Worm (Caenorhabditis elegans): ENCODE results near the gene ZK856.5.

Gene ZK856.5

DNA sequence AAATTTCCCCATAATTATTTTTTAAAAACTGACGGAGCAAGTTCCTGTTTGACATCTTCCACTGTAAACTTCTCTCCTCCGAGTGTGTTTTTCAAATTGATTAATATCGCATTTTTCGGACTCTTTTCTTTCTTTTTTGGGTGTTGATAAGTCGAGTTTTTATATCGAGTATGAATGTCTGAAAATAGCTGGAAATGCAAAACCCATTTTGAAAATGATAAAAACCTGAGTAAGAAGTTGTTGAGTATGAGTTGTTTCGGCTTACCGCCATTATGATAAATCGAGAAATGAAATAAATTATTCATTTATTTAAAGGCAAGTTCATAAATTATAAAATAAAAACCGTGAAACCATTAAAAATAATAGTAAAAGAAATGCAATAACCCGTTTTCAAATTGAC lies 4.2 kb downstream of the ZK856.5 start, which contains the start of gene ZK856.18:
ZK856.18 (minus strand) TSS at position 289 of the 400 bp plus-strand sequence.
- TF ChIP-seq F13H6.1 (tag; optimal IDR thresholded peaks at IDR 0.05) (no peak), ceh-48 (tag; optimal IDR thresholded peaks at IDR 0.05) (no peak), ttx-3 (tag; optimal IDR thresholded peaks at IDR 0.05) (no peak), unc-55 (GFP tag; optimal IDR thresholded peaks at IDR 0.05) (no peak)

DNA sequence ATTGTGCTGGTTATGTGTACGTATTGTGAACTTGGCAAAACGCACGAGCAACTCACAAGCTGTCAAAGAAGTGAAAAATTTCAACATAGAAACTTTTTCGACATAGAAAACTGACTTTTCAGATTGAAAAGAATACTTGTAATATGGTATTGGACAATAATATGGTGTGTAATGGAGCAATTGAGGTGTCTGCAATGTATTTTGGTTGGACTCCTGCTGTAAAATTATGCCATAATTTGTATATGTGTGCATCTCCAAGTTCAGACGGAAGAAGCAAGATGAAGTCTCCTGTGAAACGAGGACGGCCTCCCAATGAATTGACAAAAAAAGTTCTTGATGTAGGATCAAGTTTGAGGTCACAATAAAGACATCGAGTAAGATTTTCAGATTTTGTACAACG lies 6.1 kb downstream of the ZK856.5 start:
- TF ChIP-seq fkh-6 (tag; optimal IDR thresholded peaks at IDR 0.05) (no peak), odd-2 (tag; optimal IDR thresholded peaks at IDR 0.05) (no peak), T23F11.4 (GFP tag; optimal IDR thresholded peaks at IDR 0.05) (no peak), Y22D7AL.16 (tag; optimal IDR thresholded peaks at IDR 0.05) (no peak), unc-86 (tag; optimal IDR thresholded peaks at IDR 0.05) (no peak), sox-2 (GFP tag; IDR thresholded peaks at IDR 0.05) (no peak), madf-2 (tag; optimal IDR thresholded peaks at IDR 0.05) (no peak), unc-55 (GFP tag; optimal IDR thresholded peaks at IDR 0.05) (no peak), pros-1 (tag; optimal IDR thresholded peaks at IDR 0.05) (no peak), tbx-2 (tag; optimal IDR thresholded peaks at IDR 0.05) (no peak), dve-1 (tag; optimal IDR thresholded peaks at IDR 0.05) (no peak), ceh-18 (tag; optimal IDR thresholded peaks at IDR 0.05) (no peak), ceh-30 (tag; optimal IDR thresholded peaks at IDR 0.05) (no peak), ceh-19 (GFP tag; optimal IDR thresholded peaks at IDR 0.05) (no peak)

DNA sequence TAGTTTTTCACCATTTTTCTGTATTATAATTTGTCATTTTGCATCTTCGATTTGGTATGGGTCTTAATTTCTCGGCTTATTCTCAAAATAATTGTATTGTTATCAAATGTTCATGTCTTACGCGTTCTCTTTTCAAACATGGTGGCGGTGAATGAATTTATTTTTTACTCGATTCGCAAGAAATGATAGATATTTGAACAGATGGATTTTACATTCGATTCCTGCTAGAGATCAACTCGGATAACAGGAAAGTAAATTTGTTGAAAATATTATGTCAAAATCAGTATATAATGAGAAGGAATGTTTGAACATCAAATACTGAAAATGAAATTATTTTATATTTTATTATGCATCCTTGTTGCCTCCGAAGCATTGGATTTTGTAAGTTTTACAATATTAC lies 6.9 kb downstream of the ZK856.5 start, which contains the start of gene ZK856.4:
ZK856.4 (plus strand) TSS at position 301 of the 400 bp plus-strand sequence.
- TF ChIP-seq F13H6.1 (tag; optimal IDR thresholded peaks at IDR 0.05) (no peak), madf-2 (tag; optimal IDR thresholded peaks at IDR 0.05) (no peak), dmd-4 (tag; optimal IDR thresholded peaks at IDR 0.05; ENCODE audit: borderline replicate concordance) (no peak), ceh-22 (tag; optimal IDR thresholded peaks at IDR 0.05) (no peak), fax-1 (tag; optimal IDR thresholded peaks at IDR 0.05) (no peak), nhr-232 (tag; optimal IDR thresholded peaks at IDR 0.05) (no peak), ceh-45 (GFP tag; IDR thresholded peaks at IDR 0.05) (no peak), ceh-31 (tag; optimal IDR thresholded peaks at IDR 0.05) (no peak), odd-2 (tag; optimal IDR thresholded peaks at IDR 0.05) (no peak), C08G9.2 (tag; optimal IDR thresholded peaks at IDR 0.05) (no peak), hlh-13 (GFP tag; optimal IDR thresholded peaks at IDR 0.05) (no peak), ceh-24 (tag; optimal IDR thresholded peaks at IDR 0.05) (no peak), ama-1 (optimal IDR thresholded peaks at IDR 0.05) (no peak), zip-5 (tag; optimal IDR thresholded peaks at IDR 0.05) (no peak), ceh-30 (tag; optimal IDR thresholded peaks at IDR 0.05) (no peak), T23F11.4 (GFP tag; optimal IDR thresholded peaks at IDR 0.05) (no peak), unc-55 (GFP tag; optimal IDR thresholded peaks at IDR 0.05) (no peak), hlh-15 (tag; optimal IDR thresholded peaks at IDR 0.05) (no peak), ceh-19 (GFP tag; optimal IDR thresholded peaks at IDR 0.05) (no peak)

DNA sequence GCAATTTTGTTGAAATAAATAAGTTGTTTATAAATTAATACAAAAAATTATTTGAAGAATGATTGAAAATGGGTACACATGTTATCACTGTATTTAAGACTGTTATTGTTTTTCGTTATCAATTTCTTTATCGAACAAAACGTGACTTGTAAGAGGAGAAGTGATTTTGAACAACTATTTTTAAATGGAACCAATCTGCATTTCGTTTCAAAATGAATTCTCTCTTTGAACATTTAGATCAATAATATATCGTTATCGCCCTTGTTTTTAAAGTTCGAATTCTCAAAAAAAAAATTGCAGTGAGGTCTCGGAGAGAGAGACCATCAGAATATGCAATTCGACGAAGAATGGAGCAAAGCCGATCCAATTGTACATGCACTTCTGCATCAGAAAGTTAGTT lies 10.7 kb downstream of the ZK856.5 start, which contains the start of gene cul-5:
cul-5 (plus strand) TSS at position 301 of the 400 bp plus-strand sequence.
- TF ChIP-seq tbx-2 (tag; optimal IDR thresholded peaks at IDR 0.05) (no peak), ceh-22 (tag; optimal IDR thresholded peaks at IDR 0.05) (no peak), elt-2 (tag; optimal IDR thresholded peaks at IDR 0.05) (peak; percentile 11)

DNA sequence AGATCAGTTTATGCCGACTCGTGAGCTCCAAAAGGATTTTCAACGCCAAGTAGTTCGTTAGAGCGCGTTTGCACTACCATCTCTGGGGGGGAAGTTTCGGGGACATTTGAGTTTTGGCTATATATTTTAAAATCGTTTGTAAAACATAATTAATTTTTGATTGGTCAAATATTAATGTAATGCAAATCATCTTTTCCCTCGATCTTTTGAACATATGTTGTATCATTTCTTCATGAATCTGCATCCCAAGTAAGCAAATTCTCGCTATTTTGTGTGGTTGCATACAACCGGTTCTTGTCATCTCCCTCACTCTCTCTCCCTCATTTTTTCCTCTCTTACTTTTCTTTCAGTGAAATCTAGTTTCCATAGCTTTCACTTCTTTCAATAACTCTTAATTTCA lies 11.8 kb downstream of the ZK856.5 start:
- TF ChIP-seq mec-3 (tag; optimal IDR thresholded peaks at IDR 0.05; ENCODE audit: borderline replicate concordance) (no peak), lim-6 (tag; optimal IDR thresholded peaks at IDR 0.05) (no peak), dmd-4 (tag; optimal IDR thresholded peaks at IDR 0.05; ENCODE audit: borderline replicate concordance) (no peak), unc-55 (GFP tag; optimal IDR thresholded peaks at IDR 0.05) (no peak), pat-9 (tag; optimal IDR thresholded peaks at IDR 0.05) (no peak), pax-1 (tag; optimal IDR thresholded peaks at IDR 0.05) (no peak), dve-1 (tag; optimal IDR thresholded peaks at IDR 0.05) (no peak), ztf-16 (tag; optimal IDR thresholded peaks at IDR 0.05) (no peak), syd-9 (tag; optimal IDR thresholded peaks at IDR 0.05) (no peak), F13H6.1 (tag; optimal IDR thresholded peaks at IDR 0.05) (peak; percentile 67), ceh-30 (tag; optimal IDR thresholded peaks at IDR 0.05) (no peak), sdc-2 (tag; optimal IDR thresholded peaks at IDR 0.05) (peak; percentile 23), ceh-31 (tag; optimal IDR thresholded peaks at IDR 0.05) (peak; percentile 94), hlh-13 (GFP tag; optimal IDR thresholded peaks at IDR 0.05) (no peak), elt-4 (tag; optimal IDR thresholded peaks at IDR 0.05) (no peak), pha-4 (tag; optimal IDR thresholded peaks at IDR 0.05) (no peak), elt-2 (tag; optimal IDR thresholded peaks at IDR 0.05) (peak; percentile 54), hlh-6 (tag; optimal IDR thresholded peaks at IDR 0.05) (no peak), unc-42 (tag; optimal IDR thresholded peaks at IDR 0.05) (peak; percentile 19), pha-2 (tag; optimal IDR thresholded peaks at IDR 0.05) (no peak), zip-5 (tag; optimal IDR thresholded peaks at IDR 0.05) (peak; percentile 52), ceh-18 (tag; optimal IDR thresholded peaks at IDR 0.05) (peak; percentile 54), tbx-2 (tag; optimal IDR thresholded peaks at IDR 0.05) (peak; percentile 75), sox-2 (GFP tag; IDR thresholded peaks at IDR 0.05) (no peak), fax-1 (tag; optimal IDR thresholded peaks at IDR 0.05) (peak; percentile 39), hlh-8 (tag; optimal IDR thresholded peaks at IDR 0.05) (peak; percentile 52), nhr-232 (tag; optimal IDR thresholded peaks at IDR 0.05) (no peak), ceh-48 (tag; optimal IDR thresholded peaks at IDR 0.05) (peak; percentile 37)

All from whole organism, late embryonic.